Worm (Caenorhabditis elegans) whole organism, L2 larva: Measurements from ENCODE around the gene Y39G8B.7.

Experiments
- alr-1 ChIP-seq: fragments of 150-350 bp; optimal IDR thresholded peaks from 2 replicates; lab custom pipeline; 2014; ENCODE audit warnings: missing biosample characterization, missing genetic modification characterization
- aly-2 ChIP-seq: fragments of 150-350 bp; optimal IDR thresholded peaks from 2 replicates; lab custom pipeline; 2014; ENCODE audit warnings: missing biosample characterization, missing genetic modification characterization
- lin-39 ChIP-seq: fragments of 150-350 bp; optimal IDR thresholded peaks from 2 replicates; lab custom pipeline; 2014; ENCODE audit warnings: missing biosample characterization, missing genetic modification reagents, missing genetic modification characterization
- mab-5 ChIP-seq: fragments of 150-350 bp; optimal IDR thresholded peaks from 2 replicates; lab custom pipeline; 2014; ENCODE audit warnings: missing biosample characterization, missing genetic modification characterization
- nhr-11 ChIP-seq: fragments of 150-350 bp; optimal IDR thresholded peaks from 2 replicates; lab custom pipeline; 2014; ENCODE audit warnings: missing biosample characterization, missing genetic modification characterization
- nhr-25 ChIP-seq: fragments of 150-350 bp; sonication (generic microtip); optimal IDR thresholded peaks from 3 replicates; lab custom pipeline; 2014; ENCODE audit warnings: missing biosample characterization, missing genetic modification characterization
- sma-9 ChIP-seq, 2 experiments: fragments of 150-350 bp in 1 of 2; sonication (generic microtip) in 1 of 2; optimal IDR thresholded peaks; 2 replicates each; lab custom pipeline; 2014 to 2016; ENCODE audit warnings: missing genetic modification characterization in 2 of 2, mild to moderate bottlenecking in 1 of 2, missing biosample characterization in 1 of 2, missing compliant biosample characterization in 1 of 2, missing genetic modification reagents in 1 of 2, moderate library complexity in 1 of 2
- snpc-4 ChIP-seq: fragments of 150-350 bp; optimal IDR thresholded peaks from 2 replicates; lab custom pipeline; 2014; ENCODE audit warnings: missing biosample characterization, missing genetic modification characterization
- unc-39 ChIP-seq: fragments of 150-350 bp; optimal IDR thresholded peaks from 2 replicates; lab custom pipeline; 2014; ENCODE audit warnings: missing biosample characterization, missing genetic modification characterization
- ztf-11 ChIP-seq: sonication (generic microtip); optimal IDR thresholded peaks from 2 replicates; lab custom pipeline; 2017; ENCODE audit warnings: missing biosample characterization, missing genetic modification characterization

- TF ChIP-seq lin-39 (no peak), alr-1 (no peak), nhr-11 (tag; lab: Kevin White, UChicago) (no peak), aly-2 (tag; lab: Kevin White, UChicago) (no peak), sma-9 (GFP tag; optimal IDR thresholded peaks at IDR 0.05; lab: Kevin White, UChicago) (peak; percentile 64), sma-9 (tag; optimal IDR thresholded peaks at IDR 0.05; lab: Kevin White, UChicago) (no peak), unc-39 (no peak), ztf-11 (tag; lab: Kevin White, UChicago) (no peak), mab-5 (tag; lab: Kevin White, UChicago) (no peak), nhr-25 (no peak), snpc-4 (tag; lab: Kevin White, UChicago) (no peak)
These were observed 37.4 kb downstream of the Y39G8B.7 start, which contains the start of gene zip-3 for ce11 chrII:13957437-13957836.
